Worm (Caenorhabditis elegans) whole organism, L4 larva: ENCODE results near the gene bus-12.

Experiments used
- D1046.2 ChIP-seq: fragments of 200-800 bp; sonication (Bioruptor generic); IDR thresholded peaks from 2 replicates; pipeline ENCODE4 v1.3.6; 2022; ENCODE audit warnings: missing genetic modification characterization, missing compliant biosample characterization
- T26A8.4 ChIP-seq: fragments of 200-800 bp; sonication (Bioruptor generic); IDR thresholded peaks from 2 replicates; pipeline ENCODE4 v1.3.6; 2022; ENCODE audit warnings: missing genetic modification characterization, missing compliant biosample characterization
- Y48G9A.11 ChIP-seq: fragments of 200-800 bp; sonication (Bioruptor generic); IDR thresholded peaks from 2 replicates; pipeline ENCODE4 v1.3.6; 2022; ENCODE audit warnings: missing genetic modification reagents, missing genetic modification characterization, missing compliant biosample characterization
- ZK546.5 ChIP-seq, 2 experiments: sonication (generic microtip); optimal IDR thresholded peaks; 2 replicates each; lab custom pipeline; 2017; ENCODE audit warnings: missing biosample characterization in 2 of 2, missing genetic modification characterization in 2 of 2
- aha-1 ChIP-seq: fragments of 150-350 bp; peaks from one replicate; lab custom pipeline; 2014; ENCODE audit warnings: missing biosample characterization, missing genetic modification characterization
- aly-2 ChIP-seq: sonication (generic microtip); optimal IDR thresholded peaks from 2 replicates; lab custom pipeline; 2018; ENCODE audit warnings: missing biosample characterization, missing genetic modification characterization
- arid-1 ChIP-seq: fragments of 200-800 bp; sonication (Bioruptor generic); conservative IDR thresholded peaks from 2 replicates; pipeline ENCODE4 v1.3.6; 2022; ENCODE audit warnings: missing genetic modification reagents, missing genetic modification characterization, missing compliant biosample characterization
- ceh-32 ChIP-seq: sonication (generic microtip); optimal IDR thresholded peaks from 2 replicates; lab custom pipeline; 2016; ENCODE audit warnings: mild to moderate bottlenecking, missing genetic modification characterization, missing compliant biosample characterization; ENCODE audit not compliant: poor library complexity
- ceh-82 ChIP-seq: sonication (generic microtip); optimal IDR thresholded peaks from 2 replicates; lab custom pipeline; 2017; ENCODE audit warnings: missing biosample characterization, missing genetic modification characterization
- ces-1 ChIP-seq: fragments of 150-350 bp; sonication (generic microtip); optimal IDR thresholded peaks from 4 replicates; lab custom pipeline; 2014; ENCODE audit warnings: missing biosample characterization, missing genetic modification reagents, missing genetic modification characterization
- daf-12 ChIP-seq: fragments of 150-350 bp; optimal IDR thresholded peaks from 2 replicates; lab custom pipeline; 2014; ENCODE audit warnings: missing biosample characterization, missing genetic modification reagents, missing genetic modification characterization
- daf-16 ChIP-seq, 3 experiments: sonication (generic microtip); optimal IDR thresholded peaks; 2 replicates each; lab custom pipeline; 2016 to 2017; ENCODE audit warnings: missing genetic modification characterization in 3 of 3, missing genetic modification reagents in 3 of 3, mild to moderate bottlenecking in 2 of 3, missing compliant biosample characterization in 2 of 3, missing biosample characterization in 1 of 3, moderate library complexity in 1 of 3
- dmd-8 ChIP-seq: fragments of 200-800 bp; sonication (Bioruptor generic); IDR thresholded peaks from 2 replicates; pipeline ENCODE4 v1.3.6; 2022; ENCODE audit warnings: missing genetic modification characterization, missing compliant biosample characterization
- dve-1 ChIP-seq: sonication (generic microtip); optimal IDR thresholded peaks from 2 replicates; lab custom pipeline; 2017; ENCODE audit warnings: antibody characterized with exemption, mild to moderate bottlenecking, missing genetic modification characterization, missing compliant biosample characterization; ENCODE audit not compliant: insufficient read depth
- fkh-10 ChIP-seq: fragments of 150-350 bp; optimal IDR thresholded peaks from 2 replicates; lab custom pipeline; 2014; ENCODE audit warnings: missing biosample characterization, missing genetic modification reagents, missing genetic modification characterization
- jun-1 ChIP-seq: fragments of 150-350 bp; optimal IDR thresholded peaks from 2 replicates; lab custom pipeline; 2014; ENCODE audit warnings: missing biosample characterization, missing genetic modification reagents, missing genetic modification characterization
- lim-7 ChIP-seq: fragments of 200-800 bp; sonication (Bioruptor generic); IDR thresholded peaks from 2 replicates; pipeline ENCODE4 v1.3.6; 2022; ENCODE audit warnings: missing genetic modification characterization, missing compliant biosample characterization
- lin-13 ChIP-seq: fragments of 150-350 bp; optimal IDR thresholded peaks from 2 replicates; lab custom pipeline; 2014; ENCODE audit warnings: missing biosample characterization, missing genetic modification reagents, missing genetic modification characterization
- lin-15B ChIP-seq: fragments of 150-350 bp; sonication (generic microtip); optimal IDR thresholded peaks from 3 replicates; lab custom pipeline; 2014; ENCODE audit warnings: missing biosample characterization, missing genetic modification characterization
- lin-29 ChIP-seq: fragments of 200-800 bp; sonication (Bioruptor generic); IDR thresholded peaks from 2 replicates; pipeline ENCODE4 v1.3.6; 2022; ENCODE audit warnings: missing genetic modification reagents, missing genetic modification characterization, missing compliant biosample characterization
- lin-38 ChIP-seq: fragments of 200-800 bp; sonication (Bioruptor generic); IDR thresholded peaks from 2 replicates; pipeline ENCODE4 v1.3.6; 2022; ENCODE audit warnings: missing genetic modification reagents, missing genetic modification characterization, missing compliant biosample characterization
- lir-3 ChIP-seq: sonication (generic microtip); optimal IDR thresholded peaks from 2 replicates; lab custom pipeline; 2016; ENCODE audit warnings: mild to moderate bottlenecking, missing genetic modification characterization, missing compliant biosample characterization
- mdl-1 ChIP-seq, 2 experiments: fragments of 150-350 bp in 1 of 2; sonication (generic microtip) in 1 of 2; optimal IDR thresholded peaks; 2 replicates each; lab custom pipeline; 2014 to 2017; ENCODE audit warnings: missing biosample characterization in 2 of 2, missing genetic modification characterization in 2 of 2
- mdt-29 ChIP-seq: fragments of 200-800 bp; sonication (Bioruptor generic); IDR thresholded peaks from 2 replicates; pipeline ENCODE4 v1.3.6; 2022; ENCODE audit warnings: missing genetic modification reagents, missing genetic modification characterization, missing compliant biosample characterization
- mes-2 ChIP-seq: sonication (generic microtip); optimal IDR thresholded peaks from 2 replicates; lab custom pipeline; 2016; ENCODE audit warnings: missing genotype, mild to moderate bottlenecking, missing genetic modification characterization, missing compliant biosample characterization; ENCODE audit not compliant: poor library complexity, severe bottlenecking
- mxl-3 ChIP-seq: fragments of 200-800 bp; sonication (Bioruptor generic); optimal IDR thresholded peaks from 2 replicates; lab custom pipeline; 2018; ENCODE audit warnings: mild to moderate bottlenecking, missing genetic modification characterization, missing compliant biosample characterization
- nhr-237 ChIP-seq: sonication (generic microtip); optimal IDR thresholded peaks from 2 replicates; lab custom pipeline; 2017; ENCODE audit warnings: missing biosample characterization, missing genetic modification characterization
- nhr-76 ChIP-seq: fragments of 150-350 bp; optimal IDR thresholded peaks from 2 replicates; lab custom pipeline; 2014; ENCODE audit warnings: missing biosample characterization, missing genetic modification characterization
- nhr-77 ChIP-seq: fragments of 150-350 bp; optimal IDR thresholded peaks from 2 replicates; lab custom pipeline; 2014; ENCODE audit warnings: missing biosample characterization, missing genetic modification characterization
- spr-1 ChIP-seq: sonication (generic microtip); optimal IDR thresholded peaks from 2 replicates; lab custom pipeline; 2016; ENCODE audit warnings: mild to moderate bottlenecking, missing genetic modification characterization, missing compliant biosample characterization
- unc-130 ChIP-seq: sonication (generic microtip); optimal IDR thresholded peaks from 2 replicates; lab custom pipeline; 2016; ENCODE audit warnings: missing genetic modification reagents, missing genetic modification characterization, missing compliant biosample characterization
- zfp-3 ChIP-seq: fragments of 200-800 bp; sonication (Bioruptor generic); conservative IDR thresholded peaks from 2 replicates; pipeline ENCODE4 v1.3.6; 2022; ENCODE audit warnings: missing genetic modification reagents, missing genetic modification characterization, missing compliant biosample characterization
- zip-2 ChIP-seq: fragments of 150-350 bp; optimal IDR thresholded peaks from 2 replicates; lab custom pipeline; 2014; ENCODE audit warnings: missing biosample characterization, missing genetic modification characterization

Gene bus-12

ce11 chrIV:13244024-13244423 lies 12.0 kb upstream of the bus-12 start, which contains the start of gene cox-11:
TSS of gene cox-11 (plus strand) at chrIV:13244324.
- TF ChIP-seq zfp-3 (no peak), nhr-237 (tag; lab: Kevin White, UChicago) (no peak), aha-1 (tag; lab: Kevin White, UChicago) (no peak)

ce11 chrIV:13246961-13247360 lies 9.0 kb upstream of the bus-12 start, which contains the start of gene JC8.7:
TSS of gene JC8.7 (plus strand) at chrIV:13247261.
- TF ChIP-seq aha-1 (tag; lab: Kevin White, UChicago) (peak; percentile 45), mes-2 (no peak)

- TF ChIP-seq ceh-32 (tag; lab: Kevin White, UChicago) = no peak
- no peak for TF ChIP-seq jun-1 (tag; lab: Kevin White, UChicago)
- TF ChIP-seq lin-13 (GFP tag; lab: Kevin White, UChicago) = no peak
- no peak for TF ChIP-seq lin-15B (tag; lab: Kevin White, UChicago)
- 0 out of 2 replicates have a peak, but pooled peaks have one; percentile 29 for TF ChIP-seq lin-38 (GFP tag; lab: Robert Waterston, UW)
- no peak for TF ChIP-seq ceh-82 (tag; lab: Kevin White, UChicago)
- no peak for TF ChIP-seq lir-3 (tag; lab: Kevin White, UChicago)
- TF ChIP-seq nhr-76 = no peak
- no peak for TF ChIP-seq T26A8.4 (GFP tag; lab: Robert Waterston, UW)
- no peak for TF ChIP-seq zip-2 (tag; lab: Kevin White, UChicago)
- no peak for TF ChIP-seq Y48G9A.11 (GFP tag; lab: Robert Waterston, UW)
- no peak for TF ChIP-seq D1046.2 (GFP tag; lab: Robert Waterston, UW)
- TF ChIP-seq fkh-10 (GFP tag; lab: Kevin White, UChicago) = no peak
- peak; percentile 21 for TF ChIP-seq aha-1 (tag; lab: Kevin White, UChicago)
- TF ChIP-seq spr-1 (tag; lab: Kevin White, UChicago) = no peak
- TF ChIP-seq ZK546.5 (tag; optimal IDR thresholded peaks at IDR 0.05; lab: Kevin White, UChicago) = no peak
- TF ChIP-seq aly-2 (tag; lab: Kevin White, UChicago) = no peak
Measured at ce11 chrIV:13247780-13248179, 8.2 kb upstream of the bus-12 start.

- TF ChIP-seq lin-38 (GFP tag; lab: Robert Waterston, UW) (no peak), unc-130 (GFP tag; lab: Kevin White, UChicago) (no peak), daf-12 (tag; lab: Kevin White, UChicago) (no peak), zfp-3 (peak; percentile 81; the same call in 1 of the 2 replicates), mdt-29 (GFP tag; lab: Robert Waterston, UW) (peak; percentile 43; the same call in 1 of the 2 replicates), mxl-3 (GFP tag; lab: Kevin White, UChicago) (no peak), lim-7 (0 out of 2 replicates have a peak, but pooled peaks have one; percentile 9), dmd-8 (no peak), mes-2 (peak; percentile 8), T26A8.4 (GFP tag; lab: Robert Waterston, UW) (0 out of 2 replicates have a peak, but pooled peaks have one; percentile 14), mdl-1 (tag; optimal IDR thresholded peaks at IDR 0.05; lab: Kevin White, UChicago) (no peak)
Measured at ce11 chrIV:13250243-13250642, 5.7 kb upstream of the bus-12 start.

ce11 chrIV:13252211-13252610 lies 3.8 kb upstream of the bus-12 start, which contains the start of gene ttr-51:
TSS of gene ttr-51 (minus strand) at chrIV:13252311.
- no peak for TF ChIP-seq ces-1 (GFP tag; lab: Kevin White, UChicago)
- TF ChIP-seq arid-1 (GFP tag; lab: Robert Waterston, UW) = no peak
- TF ChIP-seq nhr-77 (tag; lab: Kevin White, UChicago) = no peak
- TF ChIP-seq mdt-29 (GFP tag; lab: Robert Waterston, UW) = no peak
- no peak for TF ChIP-seq daf-16 (GFP tag; optimal IDR thresholded peaks at IDR 0.05; lab: Kevin White, UChicago)
- TF ChIP-seq daf-16 (tag; optimal IDR thresholded peaks at IDR 0.05; lab: Kevin White, UChicago) = peak; percentile 32
- peak; percentile 29 for TF ChIP-seq dve-1 (tag; lab: Kevin White, UChicago)
- no peak for TF ChIP-seq lin-29 (GFP tag; lab: Robert Waterston, UW)
